Fruit fly (Drosophila melanogaster) whole organism, embryonic: ENCODE results near the gene GCC88.

Experiments
- B-H2 ChIP-seq: fragments of 200-800 bp; sonication (Bioruptor generic); optimal IDR thresholded peaks from 2 replicates; lab custom pipeline; 2018; ENCODE audit warnings: missing biosample characterization, mild to moderate bottlenecking, missing genetic modification characterization
- Bdp1 ChIP-seq: fragments of 200-800 bp; sonication (Bioruptor generic); optimal IDR thresholded peaks from 3 replicates; lab custom pipeline; 2016; ENCODE audit warnings: missing biosample characterization, missing genetic modification characterization
- CG11723 ChIP-seq: fragments of 200-800 bp; sonication (Bioruptor generic); optimal IDR thresholded peaks from 2 replicates; lab custom pipeline; 2017; ENCODE audit warnings: missing biosample characterization, mild to moderate bottlenecking, missing genetic modification characterization
- CG12659 ChIP-seq: fragments of 200-800 bp; sonication (Bioruptor generic); optimal IDR thresholded peaks from 3 replicates; lab custom pipeline; 2017; ENCODE audit warnings: mild to moderate bottlenecking, missing biosample characterization, missing genetic modification reagents, missing genetic modification characterization
- CG1603 ChIP-seq: fragments of 200-800 bp; sonication (Bioruptor generic); optimal IDR thresholded peaks from 2 replicates; lab custom pipeline; 2019; ENCODE audit warnings: missing biosample characterization, mild to moderate bottlenecking, missing genetic modification characterization, moderate library complexity
- CG30020 ChIP-seq: fragments of 200-800 bp; optimal IDR thresholded peaks from 2 replicates; lab custom pipeline; 2019; ENCODE audit warnings: missing biosample characterization, mild to moderate bottlenecking, missing genetic modification characterization, moderate library complexity
- CG30431 ChIP-seq: fragments of 200-800 bp; sonication (Bioruptor generic); optimal IDR thresholded peaks from 2 replicates; lab custom pipeline; 2017; ENCODE audit warnings: missing biosample characterization, missing genetic modification characterization
- CG32767 ChIP-seq: fragments of 200-800 bp; sonication (Bioruptor generic); IDR thresholded peaks from 2 replicates; pipeline ENCODE4 v1.3.6; 2022; ENCODE audit warnings: missing biosample characterization, missing genetic modification characterization
- CG3838 ChIP-seq: fragments of 200-800 bp; sonication (Bioruptor generic); optimal IDR thresholded peaks from 3 replicates; lab custom pipeline; 2016; ENCODE audit warnings: missing biosample characterization, missing genetic modification characterization
- CG4328 ChIP-seq: fragments of 200-800 bp; sonication (Bioruptor generic); optimal IDR thresholded peaks from 3 replicates; lab custom pipeline; 2017; ENCODE audit warnings: missing biosample characterization, missing genetic modification reagents, missing genetic modification characterization
- CG4617 ChIP-seq: fragments of 200-800 bp; sonication (Bioruptor generic); optimal IDR thresholded peaks from 3 replicates; lab custom pipeline; 2016; ENCODE audit warnings: missing biosample characterization, missing genetic modification characterization, borderline replicate concordance
- CG7839 ChIP-seq: fragments of 200-800 bp; sonication (Bioruptor generic); optimal IDR thresholded peaks from 3 replicates; lab custom pipeline; 2018; ENCODE audit warnings: missing biosample characterization, mild to moderate bottlenecking, missing genetic modification characterization, moderate library complexity
- CG8290 ChIP-seq, 3 experiments: fragments of 200-800 bp; sonication (Bioruptor generic); optimal IDR thresholded peaks; 2 replicates each; lab custom pipeline; 2016 to 2019; ENCODE audit warnings: missing biosample characterization in 3 of 3, missing genetic modification characterization in 3 of 3, mild to moderate bottlenecking in 2 of 3, moderate library complexity in 1 of 3
- CG9609 ChIP-seq: fragments of 200-800 bp; sonication (Bioruptor generic); optimal IDR thresholded peaks from 3 replicates; lab custom pipeline; 2016; ENCODE audit warnings: missing biosample characterization, missing genetic modification characterization
- CG9797 ChIP-seq: fragments of 200-800 bp; sonication (Bioruptor generic); optimal IDR thresholded peaks from 3 replicates; lab custom pipeline; 2018; ENCODE audit warnings: missing biosample characterization, mild to moderate bottlenecking, missing genetic modification characterization
- CHES-1-like ChIP-seq: fragments of 200-800 bp; sonication (Bioruptor generic); optimal IDR thresholded peaks from 2 replicates; lab custom pipeline; 2016; ENCODE audit warnings: missing biosample characterization, missing genetic modification characterization
- Camta ChIP-seq: fragments of 200-800 bp; sonication (Bioruptor generic); optimal IDR thresholded peaks from 2 replicates; lab custom pipeline; 2016; ENCODE audit warnings: missing biosample characterization, missing genetic modification characterization
- CrebB ChIP-seq: fragments of 200-800 bp; sonication (Bioruptor generic); optimal IDR thresholded peaks from 3 replicates; lab custom pipeline; 2018; ENCODE audit warnings: missing biosample characterization, mild to moderate bottlenecking, missing genetic modification characterization
- D19A ChIP-seq: fragments of 200-800 bp; optimal IDR thresholded peaks from 3 replicates; lab custom pipeline; 2019; ENCODE audit warnings: missing biosample characterization, mild to moderate bottlenecking, missing genetic modification characterization, moderate library complexity
- Deaf1 ChIP-seq: fragments of 200-800 bp; optimal IDR thresholded peaks from 3 replicates; lab custom pipeline; 2019; ENCODE audit warnings: missing biosample characterization, mild to moderate bottlenecking, missing genetic modification characterization, moderate library complexity
- Fer3 ChIP-seq: fragments of 200-800 bp; sonication (Bioruptor generic); optimal IDR thresholded peaks from 2 replicates; lab custom pipeline; 2018; ENCODE audit warnings: missing biosample characterization, mild to moderate bottlenecking, missing genetic modification characterization, moderate library complexity
- Lhr ChIP-seq: fragments of 200-800 bp; sonication (Bioruptor generic); optimal IDR thresholded peaks from 3 replicates; lab custom pipeline; 2017; ENCODE audit warnings: mild to moderate bottlenecking, missing biosample characterization, missing genetic modification reagents, missing genetic modification characterization
- NC2α ChIP-seq: fragments of 200-800 bp; sonication (Bioruptor generic); optimal IDR thresholded peaks from 2 replicates; lab custom pipeline; 2016; ENCODE audit warnings: missing biosample characterization, missing genetic modification characterization
- Nf-YC ChIP-seq: fragments of 200-800 bp; optimal IDR thresholded peaks from 3 replicates; lab custom pipeline; 2019; ENCODE audit warnings: missing biosample characterization, mild to moderate bottlenecking, missing genetic modification characterization, moderate library complexity
- Scr ChIP-seq: fragments of 200-800 bp; sonication (Bioruptor generic); IDR thresholded peaks from 2 replicates; pipeline ENCODE4 v1.3.6; 2022; ENCODE audit warnings: missing biosample characterization, missing genetic modification characterization; ENCODE audit not compliant: partially characterized antibody
- Ssrp ChIP-seq: fragments of 200-800 bp; sonication (Bioruptor generic); optimal IDR thresholded peaks from 2 replicates; lab custom pipeline; 2018; ENCODE audit warnings: missing biosample characterization, mild to moderate bottlenecking, missing genetic modification characterization, moderate library complexity
- Tbp ChIP-seq: fragments of >200 bp; optimal IDR thresholded peaks from 2 replicates; lab custom pipeline; 2018; ENCODE audit warnings: missing biosample characterization, missing genetic modification characterization
- Trl ChIP-seq, 3 experiments: fragments of >200 bp in 2 of 3; fragments of 200-800 bp in 1 of 3; sonication (Bioruptor generic) in 1 of 3; optimal IDR thresholded peaks; 2 replicates in 1 of 3; 3 replicates in 2 of 3; lab custom pipeline; 2016 to 2017; ENCODE audit warnings: missing biosample characterization in 1 of 3, missing genetic modification characterization in 1 of 3
- ab ChIP-seq: fragments of 200-800 bp; sonication (Bioruptor generic); optimal IDR thresholded peaks from 2 replicates; lab custom pipeline; 2016; ENCODE audit warnings: missing biosample characterization, missing genetic modification characterization
- al ChIP-seq: fragments of 200-800 bp; sonication (Bioruptor generic); IDR thresholded peaks from 2 replicates; pipeline ENCODE4 v1.3.6; 2022; ENCODE audit warnings: missing biosample characterization, missing genetic modification characterization
- amos ChIP-seq: fragments of 200-800 bp; sonication (Bioruptor generic); IDR thresholded peaks from 2 replicates; pipeline ENCODE4 v1.3.6; 2022; ENCODE audit warnings: missing biosample characterization, missing genetic modification characterization; ENCODE audit not compliant: partially characterized antibody
- bbx ChIP-seq: fragments of 200-800 bp; sonication (Bioruptor generic); IDR thresholded peaks from 2 replicates; pipeline ENCODE4 v1.3.6; 2022; ENCODE audit warnings: missing biosample characterization, missing genetic modification characterization; ENCODE audit not compliant: partially characterized antibody
- croc ChIP-seq: fragments of 200-800 bp; sonication (Bioruptor generic); conservative IDR thresholded peaks from 3 replicates; pipeline ENCODE4 v1.3.6; 2022; ENCODE audit warnings: missing biosample characterization, missing genetic modification characterization
- crp ChIP-seq, 2 experiments: fragments of 200-800 bp; sonication (Bioruptor generic); optimal IDR thresholded peaks; 2 replicates in 1 of 2; 3 replicates in 1 of 2; lab custom pipeline; 2017; ENCODE audit warnings: missing biosample characterization in 2 of 2, missing genetic modification characterization in 2 of 2, mild to moderate bottlenecking in 1 of 2, moderate library complexity in 1 of 2
- dati ChIP-seq: fragments of 200-800 bp; sonication (Bioruptor generic); IDR thresholded peaks from 2 replicates; pipeline ENCODE4 v1.3.6; 2022; ENCODE audit warnings: missing biosample characterization, missing genetic modification characterization
- ems ChIP-seq: fragments of 200-800 bp; sonication (Bioruptor generic); optimal IDR thresholded peaks from 3 replicates; lab custom pipeline; 2016; ENCODE audit warnings: missing biosample characterization, missing genetic modification characterization
- gro ChIP-seq: fragments of 200-800 bp; sonication (Bioruptor generic); optimal IDR thresholded peaks from 2 replicates; lab custom pipeline; 2016; ENCODE audit warnings: missing biosample characterization, missing genetic modification characterization
- gsb ChIP-seq: fragments of 200-800 bp; sonication (Bioruptor generic); IDR thresholded peaks from 2 replicates; pipeline ENCODE4 v1.3.6; 2022; ENCODE audit warnings: missing biosample characterization, missing genetic modification characterization
- gt ChIP-seq: fragments of 200-800 bp; sonication (Bioruptor generic); IDR thresholded peaks from 2 replicates; pipeline ENCODE4 v1.3.6; 2022; ENCODE audit warnings: missing biosample characterization, missing genetic modification characterization
- h ChIP-seq: fragments of >200 bp; optimal IDR thresholded peaks from 2 replicates; lab custom pipeline; 2017
- inv ChIP-seq: fragments of 200-800 bp; sonication (Bioruptor generic); IDR thresholded peaks from 2 replicates; pipeline ENCODE4 v1.3.6; 2022; ENCODE audit warnings: missing biosample characterization, missing genetic modification characterization; ENCODE audit not compliant: partially characterized antibody
- knrl ChIP-seq: fragments of 200-800 bp; sonication (Bioruptor generic); IDR thresholded peaks from 3 replicates; pipeline ENCODE4 v1.3.6; 2022; ENCODE audit warnings: missing biosample characterization, missing genetic modification characterization; ENCODE audit not compliant: partially characterized antibody
- pros ChIP-seq: fragments of 200-800 bp; sonication (Bioruptor generic); optimal IDR thresholded peaks from 3 replicates; lab custom pipeline; 2019; ENCODE audit warnings: missing biosample characterization, mild to moderate bottlenecking, missing genetic modification characterization, moderate library complexity
- slbo ChIP-seq: fragments of 200-800 bp; sonication (Bioruptor generic); IDR thresholded peaks from 2 replicates; pipeline ENCODE4 v1.3.6; 2022; ENCODE audit warnings: missing biosample characterization, missing genetic modification characterization
- sqz ChIP-seq: fragments of 200-800 bp; sonication (Bioruptor generic); optimal IDR thresholded peaks from 3 replicates; lab custom pipeline; 2018; ENCODE audit warnings: missing biosample characterization, mild to moderate bottlenecking, missing genetic modification characterization
- tap ChIP-seq: fragments of 200-800 bp; optimal IDR thresholded peaks from 3 replicates; lab custom pipeline; 2019; ENCODE audit warnings: missing biosample characterization, mild to moderate bottlenecking, missing genetic modification characterization, moderate library complexity
- trem ChIP-seq: fragments of 200-800 bp; optimal IDR thresholded peaks from 3 replicates; lab custom pipeline; 2019; ENCODE audit warnings: missing biosample characterization, mild to moderate bottlenecking, missing genetic modification characterization, moderate library complexity
- unc-4 ChIP-seq: fragments of 200-800 bp; sonication (Bioruptor generic); IDR thresholded peaks from 2 replicates; pipeline ENCODE4 v1.3.6; 2022; ENCODE audit warnings: missing biosample characterization, missing genetic modification characterization; ENCODE audit not compliant: partially characterized antibody
- vvl ChIP-seq: fragments of 200-800 bp; sonication (Bioruptor generic); IDR thresholded peaks from 2 replicates; pipeline ENCODE4 v1.3.6; 2022; ENCODE audit warnings: missing biosample characterization, missing genetic modification characterization
- wdn ChIP-seq: fragments of 200-800 bp; sonication (Bioruptor generic); IDR thresholded peaks from 2 replicates; pipeline ENCODE4 v1.3.6; 2022; ENCODE audit warnings: missing biosample characterization, missing genetic modification characterization

GCC88 gene

DNA sequence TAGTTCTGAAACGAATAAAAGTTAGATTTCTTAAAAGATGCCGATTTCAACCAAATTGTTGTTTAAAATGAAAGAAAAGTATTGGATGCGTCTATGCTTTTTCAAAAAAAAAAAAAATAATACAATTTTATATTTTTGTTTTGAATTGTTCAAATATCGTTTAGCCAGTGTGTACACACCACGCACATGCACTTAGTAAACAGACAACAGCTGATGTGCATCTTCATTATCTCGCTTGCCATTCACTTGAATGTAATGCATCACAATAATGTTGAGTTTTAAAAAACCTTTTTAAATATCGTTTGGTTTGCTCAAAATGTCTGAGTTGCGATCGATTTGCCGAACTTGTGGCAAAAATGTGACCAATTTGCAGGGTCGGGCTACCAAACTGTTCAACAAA lies 5.6 kb upstream of the GCC88 start, which contains the start of gene CG31441 (continued):
- TF ChIP-seq CG1603 (peak; percentile 34), CG7839 (tag; lab: Kevin White, UChicago) (no peak), ab (GFP tag; lab: Kevin White, UChicago) (no peak), amos (GFP tag; lab: Robert Waterston, UW) (peak; percentile 32; the same call in 1 of the 2 replicates), NC2α (no peak), Camta (GFP tag; lab: Kevin White, UChicago) (no peak), dati (no peak), CrebB (tag; lab: Kevin White, UChicago) (no peak), pros (GFP tag; lab: Kevin White, UChicago) (no peak), sqz (GFP tag; lab: Kevin White, UChicago) (no peak), CG4328 (GFP tag; lab: Kevin White, UChicago) (no peak), B-H2 (GFP tag; lab: Kevin White, UChicago) (peak; percentile 26), Fer3 (tag; lab: Kevin White, UChicago) (no peak), croc (no peak), Deaf1 (no peak), Lhr (GFP tag; lab: Kevin White, UChicago) (peak; percentile 6), slbo (GFP tag; lab: Robert Waterston, UW) (no peak), bbx (GFP tag; lab: Robert Waterston, UW) (peak; percentile 49; the same call in 1 of the 2 replicates), tap (tag; lab: Kevin White, UChicago) (no peak), unc-4 (GFP tag; lab: Robert Waterston, UW) (peak; percentile 56; the same call in 1 of the 2 replicates), inv (GFP tag; lab: Robert Waterston, UW) (no peak), CG4617 (peak; percentile 37), al (GFP tag; lab: Robert Waterston, UW) (no peak), CG11723 (no peak), h (no peak), CG3838 (GFP tag; lab: Kevin White, UChicago) (peak; percentile 39), CG32767 (GFP tag; lab: Robert Waterston, UW) (no peak), gro (GFP tag; lab: Kevin White, UChicago) (no peak), gt (GFP tag; lab: Robert Waterston, UW) (no peak), CHES-1-like (no peak), Nf-YC (tag; lab: Kevin White, UChicago) (no peak), gsb (GFP tag; lab: Robert Waterston, UW) (no peak), Bdp1 (no peak), Scr (GFP tag; lab: Robert Waterston, UW) (peak; percentile 61), CG30431 (GFP tag; lab: Kevin White, UChicago) (no peak), Trl (optimal IDR thresholded peaks at IDR 0.05; lab: Kevin White, UChicago) (no peak), Trl (GFP tag; optimal IDR thresholded peaks at IDR 0.05; lab: Kevin White, UChicago) (no peak), trem (peak; percentile 20), wdn (GFP tag; lab: Robert Waterston, UW) (no peak), CG30020 (tag; lab: Kevin White, UChicago) (no peak), D19A (tag; lab: Kevin White, UChicago) (no peak), CG12659 (peak; percentile 7), knrl (GFP tag; lab: Robert Waterston, UW) (peak; percentile 38; the same call in 1 of the 3 replicates), CG9609 (GFP tag; lab: Kevin White, UChicago) (no peak), CG8290 (GFP tag; optimal IDR thresholded peaks at IDR 0.05; lab: Kevin White, UChicago) (no peak), CG8290 (tag; optimal IDR thresholded peaks at IDR 0.05; lab: Kevin White, UChicago) (no peak), crp (GFP tag; optimal IDR thresholded peaks at IDR 0.05; lab: Kevin White, UChicago) (peak; percentile 58 to 92), ems (GFP tag; lab: Kevin White, UChicago) (no peak), Ssrp (no peak), vvl (0 out of 2 replicates have a peak, but pooled peaks have one; percentile 10), CG9797 (GFP tag; lab: Kevin White, UChicago) (no peak), Tbp (no peak)
